Fruit fly (Drosophila melanogaster) Kc167 (cell line): ENCODE results near the gene GXIVsPLA2.

Experiments used
- Myc ChIP-seq: fragments of >200 bp; optimal IDR thresholded peaks from 2 replicates; lab custom pipeline; 2017; ENCODE audit warnings: missing external identifiers
- Sin3A ChIP-seq: fragments of >200 bp; optimal IDR thresholded peaks from 2 replicates; lab custom pipeline; 2018; ENCODE audit warnings: missing external identifiers
- h ChIP-seq: fragments of >200 bp; optimal IDR thresholded peaks from 3 replicates; lab custom pipeline; 2018; ENCODE audit warnings: missing external identifiers
- insv ChIP-seq: fragments of >200 bp; optimal IDR thresholded peaks from 3 replicates; lab custom pipeline; 2018; ENCODE audit warnings: missing external identifiers
- psq ChIP-seq: fragments of >200 bp; optimal IDR thresholded peaks from 2 replicates; lab custom pipeline; 2017; ENCODE audit warnings: missing external identifiers
- ttk ChIP-seq: sonication (Bioruptor generic); optimal IDR thresholded peaks from 2 replicates; lab custom pipeline; 2017; ENCODE audit warnings: missing external identifiers

DNA sequence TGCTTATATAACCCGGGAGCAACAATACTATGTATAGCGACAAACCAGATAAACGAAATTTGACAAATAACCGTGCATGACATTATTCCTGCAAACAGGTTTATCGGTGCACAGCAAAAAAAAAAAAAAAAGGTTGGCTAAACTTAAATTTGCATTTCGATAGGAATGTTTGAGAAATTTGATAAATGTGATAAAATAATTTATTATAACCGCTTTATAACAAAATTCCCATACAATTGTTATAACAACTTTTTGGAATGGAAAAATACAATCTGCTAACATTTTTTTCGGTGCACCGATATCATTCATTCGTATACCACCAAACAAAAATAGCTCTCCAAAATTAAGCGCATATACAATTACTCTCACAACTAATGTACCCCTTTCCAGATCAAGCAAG, 22.7 kb downstream of the GXIVsPLA2 start:
- TF ChIP-seq h = no peak
- TF ChIP-seq psq (lab: Kevin White, UChicago) = no peak
- no peak for TF ChIP-seq ttk (lab: Kevin White, UChicago)
- TF ChIP-seq Sin3A (lab: Kevin White, UChicago) = no peak
- TF ChIP-seq Myc (lab: Kevin White, UChicago) = no peak
- no peak for TF ChIP-seq insv (lab: Kevin White, UChicago)
